Worm (Caenorhabditis elegans) whole organism, L4/young adult: ENCODE data around the gene madd-2.

Source experiments
- dao-5 ChIP-seq: sonication (generic microtip); optimal IDR thresholded peaks from 2 replicates; lab custom pipeline; 2016; ENCODE audit warnings: missing genotype, missing genetic modification characterization, moderate library complexity, missing compliant biosample characterization
- him-1 ChIP-seq: sonication (generic microtip); optimal IDR thresholded peaks from 2 replicates; lab custom pipeline; 2016; ENCODE audit warnings: missing genotype, missing genetic modification reagents, missing genetic modification characterization, missing compliant biosample characterization

- TF ChIP-seq dao-5 (no peak), him-1 (tag; lab: Kevin White, UChicago) (no peak)
Observed at ce11 chrV:1266540-1266939, 31.3 kb upstream of the madd-2 start.
